Worm (Caenorhabditis elegans) whole organism, midembryonic: ENCODE measurements around the gene F38A6.4.

ENCODE experiments used
- klf-2 ChIP-seq: fragments of 200-800 bp; sonication (Bioruptor generic); conservative IDR thresholded peaks from 2 replicates; pipeline ENCODE4 v1.3.6; 2022; ENCODE audit warnings: missing genetic modification reagents, missing genetic modification characterization, missing compliant biosample characterization
- tab-1 ChIP-seq: fragments of 200-800 bp; sonication (Bioruptor generic); IDR thresholded peaks from 2 replicates; pipeline ENCODE4 v1.3.6; 2022; ENCODE audit warnings: missing genetic modification characterization, missing compliant biosample characterization
- ztf-29 ChIP-seq: fragments of 200-800 bp; sonication (Bioruptor generic); IDR thresholded peaks from 2 replicates; pipeline ENCODE4 v1.3.6; 2022; ENCODE audit warnings: missing genetic modification reagents, missing genetic modification characterization, missing compliant biosample characterization

DNA sequence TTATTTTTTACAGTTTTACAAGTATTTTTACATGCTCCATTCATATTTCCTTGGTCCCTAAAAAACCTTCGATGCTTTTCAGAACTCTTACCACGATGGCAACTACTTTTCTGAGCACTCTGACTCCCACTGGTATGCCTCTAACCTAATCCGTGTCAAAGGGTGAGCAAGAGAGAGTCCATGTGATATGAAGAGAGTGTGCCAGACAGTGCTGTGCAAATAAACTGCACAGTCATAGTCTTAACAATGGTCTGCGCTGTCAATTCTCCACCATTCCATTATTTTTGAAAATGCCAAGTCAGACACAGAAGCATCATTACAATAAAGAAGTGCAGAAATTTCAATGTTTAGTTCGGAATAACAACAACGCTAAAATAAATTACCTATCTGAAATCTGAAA is 29.9 kb downstream of the F38A6.4 start:
- TF ChIP-seq tab-1 (GFP tag; lab: Robert Waterston, UW) = no peak
- no peak for TF ChIP-seq ztf-29 (GFP tag; lab: Robert Waterston, UW)
- TF ChIP-seq klf-2 (GFP tag; lab: Robert Waterston, UW) = no peak
